Worm (Caenorhabditis elegans): ENCODE results near the gene T11F9.1.
"Not testable (repeated sequence)": the region's sequence is repeated elsewhere in the genome, so short reads cannot be mapped to it uniquely, and the experiment has no call there.

T11F9.1 gene

ce11 chrV:11479406-11479805 lies 20.1 kb downstream of the T11F9.1 start, which contains the start of gene T11F9.22:
Gene T11F9.22 (plus strand): TSS chrV:11479706.
- TF ChIP-seq mxl-1 (tag; optimal IDR thresholded peaks at IDR 0.05) (no peak), hmg-20 (GFP tag; IDR thresholded peaks at IDR 0.05) (no peak), repo-1 (tag; optimal IDR thresholded peaks at IDR 0.05) (no peak), pbrm-1 (GFP tag; IDR thresholded peaks at IDR 0.05) (no peak), cebp-1 (GFP tag; IDR thresholded peaks at IDR 0.05) (no peak), cebp-1 (tag; optimal IDR thresholded peaks at IDR 0.05) (no peak), B0336.3 (GFP tag; IDR thresholded peaks at IDR 0.05) (no peak), athp-1 (tag; optimal IDR thresholded peaks at IDR 0.05) (no peak), mel-28 (tag; optimal IDR thresholded peaks at IDR 0.05; ENCODE audit: borderline replicate concordance) (no peak), fkh-3 (tag; optimal IDR thresholded peaks at IDR 0.05) (no peak), B0261.1 (tag; optimal IDR thresholded peaks at IDR 0.05) (no peak), sdz-38 (tag; optimal IDR thresholded peaks at IDR 0.05) (no peak), lir-1 (GFP tag; conservative IDR thresholded peaks at IDR 0.05) (no peak), nfyb-1 (GFP tag; IDR thresholded peaks at IDR 0.05) (no peak), ztf-28 (GFP tag; IDR thresholded peaks at IDR 0.05) (no peak), attf-6 (GFP tag; IDR thresholded peaks at IDR 0.05) (no peak), ceh-100 (GFP tag; IDR thresholded peaks at IDR 0.05) (no peak)

DNA sequence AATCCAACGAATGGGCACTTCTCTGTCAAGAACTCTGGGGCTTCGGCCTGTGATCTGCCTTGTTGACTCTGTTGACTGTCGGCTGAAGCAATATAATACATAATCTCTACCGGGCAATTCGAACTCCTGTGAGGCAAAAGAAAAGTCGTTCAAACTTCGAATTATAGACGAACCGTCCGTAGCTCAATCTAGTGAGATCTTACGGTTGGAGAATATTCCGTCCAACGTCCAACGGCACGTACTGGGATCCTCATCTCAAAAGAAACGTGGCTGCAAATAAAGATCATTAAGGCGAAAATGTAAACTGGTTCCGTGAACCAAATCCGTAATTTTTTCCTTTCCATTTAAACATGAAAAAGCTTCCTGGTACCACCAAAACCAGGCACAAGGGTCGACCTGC lies 21.4 kb downstream of the T11F9.1 start, which contains the start of gene T11F9.14:
T11F9.14 (minus strand) TSS at position 101 of the 400 bp plus-strand sequence.
- not testable (repeated sequence) for TF ChIP-seq unc-130 (GFP tag; optimal IDR thresholded peaks at IDR 0.05); cebp-2 (GFP tag; IDR thresholded peaks at IDR 0.05); tbp1 (GFP tag; optimal IDR thresholded peaks at IDR 0.05)

ce11 chrV:11483580-11484092 lies 24.3 kb downstream of the T11F9.1 start, which contains the start of gene col-157:
Gene col-157 (plus strand): TSS chrV:11484042.
- TF ChIP-seq madf-6 (GFP tag; IDR thresholded peaks at IDR 0.05) (peak; percentile 33; the same call in 1 of the 2 replicates), lsl-1 (GFP tag; optimal IDR thresholded peaks at IDR 0.05) (peak; percentile 62), F33H1.4 (GFP tag; IDR thresholded peaks at IDR 0.05) (peak; percentile 68)

DNA sequence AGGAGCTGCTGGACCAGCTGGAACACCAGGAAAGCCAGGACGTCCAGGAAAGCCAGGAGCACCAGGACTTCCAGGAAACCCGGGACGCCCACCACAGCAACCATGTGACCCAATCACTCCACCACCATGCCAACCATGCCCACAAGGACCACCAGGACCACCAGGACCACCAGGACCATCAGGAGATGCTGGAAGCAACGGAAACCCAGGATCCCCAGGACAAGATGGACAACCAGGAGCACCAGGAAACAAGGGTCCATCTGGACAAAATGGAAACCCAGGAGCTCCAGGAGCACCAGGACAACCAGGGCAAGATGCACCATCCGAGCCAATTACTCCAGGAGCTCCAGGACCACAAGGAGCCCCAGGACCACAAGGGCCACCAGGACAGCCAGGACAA lies 25.0 kb downstream of the T11F9.1 start:
- TF ChIP-seq nfya-2 (GFP tag; IDR thresholded peaks at IDR 0.05) (no peak), snpc-4 (GFP tag; optimal IDR thresholded peaks at IDR 0.05) (no peak), snpc-4 (tag; optimal IDR thresholded peaks at IDR 0.05) (no peak), zfh-2 (GFP tag; conservative IDR thresholded peaks at IDR 0.05) (peak; percentile 65), madf-8 (GFP tag; conservative IDR thresholded peaks at IDR 0.05) (no peak), aptf-2 (GFP tag; conservative IDR thresholded peaks at IDR 0.05) (no peak), hmg-20 (GFP tag; IDR thresholded peaks at IDR 0.05) (0 out of 2 replicates have a peak, but pooled peaks have one; percentile 6), tbp1 (GFP tag; optimal IDR thresholded peaks at IDR 0.05) (no peak), T07F8.4 (tag; optimal IDR thresholded peaks at IDR 0.05) (no peak), snpc-1.3 (tag; optimal IDR thresholded peaks at IDR 0.05; ENCODE audit: insufficient read depth) (no peak), sptf-2 (GFP tag; optimal IDR thresholded peaks at IDR 0.05) (no peak), dox-1 (GFP tag; IDR thresholded peaks at IDR 0.05) (no peak), C17E4.6 (GFP tag; IDR thresholded peaks at IDR 0.05) (no peak), egrh-3 (GFP tag; IDR thresholded peaks at IDR 0.05) (peak; percentile 62; the same call in 1 of the 2 replicates), ceh-27 (GFP tag; optimal IDR thresholded peaks at IDR 0.05) (no peak), xnd-1 (tag; optimal IDR thresholded peaks at IDR 0.05) (no peak), ztf-6 (GFP tag; IDR thresholded peaks at IDR 0.05) (no peak), let-607 (tag; optimal IDR thresholded peaks at IDR 0.05) (no peak), mxl-1 (tag; optimal IDR thresholded peaks at IDR 0.05) (no peak), let-526 (GFP tag; IDR thresholded peaks at IDR 0.05) (no peak), K12H6.12 (tag; optimal IDR thresholded peaks at IDR 0.05) (no peak), ZK185.1 (tag; optimal IDR thresholded peaks at IDR 0.05; ENCODE audit: poor library complexity, severe bottlenecking) (no peak)

Data from whole organism, young adult.